Fruit fly (Drosophila melanogaster): Measurements from ENCODE around the gene Tie.
A peak's percentile ranks its signal among the peaks of the same experiment; 100 is the strongest.

Gene Tie

dm6 chr3L:4516378-4516777, 15.6 kb downstream of the Tie start:
- TF ChIP-seq CG13204 (GFP tag; optimal IDR thresholded peaks at IDR 0.05) (no peak), CG32121 (GFP tag; IDR thresholded peaks at IDR 0.05) (no peak), fd96Ca (GFP tag; IDR thresholded peaks at IDR 0.05) (peak; percentile 19; the same call in 1 of the 3 replicates), Ets98B (GFP tag; IDR thresholded peaks at IDR 0.05) (peak; percentile 39)

DNA sequence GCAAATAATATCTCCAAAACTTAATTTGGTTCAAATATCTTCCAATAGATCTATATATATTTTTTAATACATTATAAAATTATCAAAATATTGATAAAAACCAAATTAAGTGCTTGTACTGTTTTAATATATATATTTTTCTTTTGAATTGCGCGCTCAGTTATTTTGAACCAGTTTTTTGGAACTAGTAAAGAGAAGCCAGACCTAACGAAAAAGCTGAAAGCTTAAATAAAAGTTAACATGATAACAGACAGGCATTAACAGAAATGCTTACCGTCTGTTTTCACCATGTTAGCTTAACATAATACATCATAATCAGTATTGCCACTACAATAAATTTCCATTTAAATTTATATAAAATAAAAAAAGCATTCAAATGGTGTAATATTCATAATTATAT, 21.6 kb downstream of the Tie start:
- TF ChIP-seq fd96Ca (GFP tag; IDR thresholded peaks at IDR 0.05) (no peak), CG12605 (GFP tag; IDR thresholded peaks at IDR 0.05) (no peak), D1 (tag; optimal IDR thresholded peaks at IDR 0.05) (no peak), CG4496 (GFP tag; IDR thresholded peaks at IDR 0.05) (no peak), CG9948 (tag; optimal IDR thresholded peaks at IDR 0.05) (no peak), CG17806 (tag; optimal IDR thresholded peaks at IDR 0.05) (no peak), CG14655 (GFP tag; optimal IDR thresholded peaks at IDR 0.05) (no peak), CG34367 (tag; optimal IDR thresholded peaks at IDR 0.05) (no peak), CG8159 (tag; optimal IDR thresholded peaks at IDR 0.05) (no peak), CG13204 (GFP tag; optimal IDR thresholded peaks at IDR 0.05) (no peak), gl (tag; optimal IDR thresholded peaks at IDR 0.05) (no peak), rn (GFP tag; IDR thresholded peaks at IDR 0.05) (no peak)

DNA sequence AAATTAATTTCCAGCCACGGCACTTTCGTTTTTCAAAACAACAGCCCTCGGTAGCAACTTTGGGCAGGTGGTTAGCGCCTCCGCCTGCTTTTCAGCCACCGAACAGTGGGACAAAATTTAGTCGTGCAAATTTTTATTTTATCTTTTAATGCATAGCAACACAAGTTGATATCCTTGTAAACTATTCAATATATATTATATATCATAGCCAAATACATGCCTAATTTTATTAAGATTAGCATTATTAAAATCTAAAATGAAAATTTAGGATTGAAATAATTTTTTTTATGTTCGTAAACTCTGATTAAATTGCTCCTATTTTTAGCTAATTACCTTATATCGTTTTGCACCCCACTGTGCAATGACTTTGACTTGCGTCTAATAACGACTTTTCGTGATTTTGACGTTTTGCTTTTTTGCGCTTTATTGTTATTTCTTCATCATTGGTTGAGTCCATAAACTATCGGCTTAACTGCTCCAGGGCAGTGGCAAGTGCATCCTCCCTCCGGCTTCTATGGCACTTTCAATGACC, 23.0 kb downstream of the Tie start:
- TF ChIP-seq Snoo (tag; optimal IDR thresholded peaks at IDR 0.05) (no peak), Pif1A (GFP tag; optimal IDR thresholded peaks at IDR 0.05) (peak; percentile 3), CG9948 (tag; optimal IDR thresholded peaks at IDR 0.05) (peak; percentile 1), CG14655 (GFP tag; optimal IDR thresholded peaks at IDR 0.05) (no peak), rn (GFP tag; IDR thresholded peaks at IDR 0.05) (no peak), CG17806 (tag; optimal IDR thresholded peaks at IDR 0.05) (no peak), Pif1B (GFP tag; optimal IDR thresholded peaks at IDR 0.05) (peak; percentile 10)

DNA sequence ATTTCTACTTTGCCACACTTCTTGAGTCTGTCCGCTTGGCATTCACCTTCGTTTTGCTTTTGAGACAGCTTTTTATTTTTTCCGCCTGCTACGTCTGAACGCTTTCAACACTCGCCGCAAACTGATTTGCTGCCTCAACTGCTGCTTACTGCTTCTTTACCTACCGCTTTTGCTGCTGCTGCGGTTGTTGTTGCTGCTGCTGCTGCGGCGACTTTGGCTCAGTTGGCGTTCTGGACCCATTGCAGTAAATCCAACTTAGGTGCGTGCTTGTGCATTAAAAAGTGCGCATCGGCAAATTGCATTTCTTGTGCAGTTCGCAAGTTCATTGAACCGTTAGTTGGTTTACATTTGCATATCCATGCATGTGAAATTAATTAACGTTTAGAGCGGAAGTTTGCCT, 23.6 kb downstream of the Tie start, which contains the start of gene NT1:
TSS of gene NT1 (minus strand) at position 127 of the 400 bp plus-strand sequence.
- TF ChIP-seq CG13204 (GFP tag; optimal IDR thresholded peaks at IDR 0.05) (peak; percentile 60), EcR (GFP tag; optimal IDR thresholded peaks at IDR 0.05) (peak; percentile 69), CG10348 (GFP tag; IDR thresholded peaks at IDR 0.05) (no peak), CG14655 (GFP tag; optimal IDR thresholded peaks at IDR 0.05) (no peak), gl (tag; optimal IDR thresholded peaks at IDR 0.05) (no peak), CG17806 (tag; optimal IDR thresholded peaks at IDR 0.05) (no peak)

DNA sequence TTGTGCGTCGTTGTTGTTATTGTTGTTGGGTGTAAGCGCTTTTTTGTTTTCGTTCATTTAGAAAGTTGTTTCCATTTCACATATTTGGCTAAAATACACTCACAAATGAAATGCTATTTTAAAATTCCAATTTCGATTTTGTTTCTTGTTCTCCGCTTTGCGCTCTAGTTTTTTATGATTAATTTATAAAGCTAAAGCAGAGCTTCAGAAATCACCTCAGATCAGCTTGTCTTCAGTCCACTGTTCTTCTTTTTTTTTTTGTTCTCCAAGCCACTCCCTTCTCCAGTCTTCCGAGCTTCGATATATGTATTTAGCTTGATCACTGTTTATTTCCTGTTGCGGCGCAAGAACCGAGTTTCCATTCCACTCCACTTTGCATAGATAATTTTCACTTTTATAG, 24.1 kb downstream of the Tie start:
- TF ChIP-seq fd96Ca (GFP tag; IDR thresholded peaks at IDR 0.05) (no peak), CG9948 (tag; optimal IDR thresholded peaks at IDR 0.05) (no peak), Ets98B (GFP tag; IDR thresholded peaks at IDR 0.05) (no peak), CG10348 (GFP tag; IDR thresholded peaks at IDR 0.05) (no peak), CG15710 (tag; optimal IDR thresholded peaks at IDR 0.05) (no peak), rn (GFP tag; IDR thresholded peaks at IDR 0.05) (no peak)

DNA sequence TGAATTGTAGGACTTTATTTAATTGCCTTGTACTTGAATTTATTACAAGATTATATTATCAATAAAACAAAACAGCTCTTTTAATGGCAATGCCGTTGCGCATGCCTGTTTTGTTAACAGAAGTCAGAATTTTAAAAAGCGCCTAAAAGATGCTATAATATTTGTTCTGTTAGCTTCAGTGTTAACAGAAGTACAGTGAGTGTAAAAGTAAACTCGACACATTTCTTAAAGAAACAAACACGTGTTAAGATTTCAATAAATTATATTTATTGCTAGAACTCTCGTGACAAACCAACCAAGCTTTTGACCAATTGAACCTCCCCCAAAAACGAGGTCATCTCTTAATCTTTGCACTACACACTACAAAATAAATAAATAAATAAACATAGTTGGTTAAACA, 30.5 kb downstream of the Tie start:
- TF ChIP-seq Snoo (tag; optimal IDR thresholded peaks at IDR 0.05) (no peak), CG34367 (tag; optimal IDR thresholded peaks at IDR 0.05) (no peak), CG9948 (tag; optimal IDR thresholded peaks at IDR 0.05) (no peak), D1 (tag; optimal IDR thresholded peaks at IDR 0.05) (no peak), Ets98B (GFP tag; IDR thresholded peaks at IDR 0.05) (no peak), CG14655 (GFP tag; optimal IDR thresholded peaks at IDR 0.05) (no peak), CG8159 (tag; optimal IDR thresholded peaks at IDR 0.05) (no peak), CG17806 (tag; optimal IDR thresholded peaks at IDR 0.05) (no peak), Pif1B (GFP tag; optimal IDR thresholded peaks at IDR 0.05) (no peak), rn (GFP tag; IDR thresholded peaks at IDR 0.05) (no peak), Pif1A (GFP tag; optimal IDR thresholded peaks at IDR 0.05) (no peak), CG32121 (GFP tag; IDR thresholded peaks at IDR 0.05) (no peak), CG13204 (GFP tag; optimal IDR thresholded peaks at IDR 0.05) (no peak), CG12605 (GFP tag; IDR thresholded peaks at IDR 0.05) (no peak), EcR (GFP tag; optimal IDR thresholded peaks at IDR 0.05) (no peak), CG10348 (GFP tag; IDR thresholded peaks at IDR 0.05) (no peak), fd96Ca (GFP tag; IDR thresholded peaks at IDR 0.05) (no peak), gl (tag; optimal IDR thresholded peaks at IDR 0.05) (no peak)

- TF ChIP-seq CG14655 (GFP tag; optimal IDR thresholded peaks at IDR 0.05) (peak; percentile 25), CG32121 (GFP tag; IDR thresholded peaks at IDR 0.05) (no peak)
Measured at dm6 chr3L:4500400-4500799, 31.5 kb downstream of the Tie start, which contains the start of gene CG13720. Gene CG13720 (minus strand): TSS chr3L:4500500.

- no peak for TF ChIP-seq gl (tag; optimal IDR thresholded peaks at IDR 0.05)
- no peak for TF ChIP-seq Snoo (tag; optimal IDR thresholded peaks at IDR 0.05)
- no peak for TF ChIP-seq rn (GFP tag; IDR thresholded peaks at IDR 0.05)
- no peak for TF ChIP-seq Pif1B (GFP tag; optimal IDR thresholded peaks at IDR 0.05)
- no peak for TF ChIP-seq CG4496 (GFP tag; IDR thresholded peaks at IDR 0.05)
- no peak for TF ChIP-seq CG8301 (tag; optimal IDR thresholded peaks at IDR 0.05)
- no peak for TF ChIP-seq CG14655 (GFP tag; optimal IDR thresholded peaks at IDR 0.05)
- TF ChIP-seq CG17806 (tag; optimal IDR thresholded peaks at IDR 0.05): no peak
- no peak for TF ChIP-seq EcR (GFP tag; optimal IDR thresholded peaks at IDR 0.05)
Measured at dm6 chr3L:4497677-4498076, 34.3 kb downstream of the Tie start, which contains the start of gene CG13721. Gene CG13721 (minus strand): TSS chr3L:4497777.

Data from whole organism, pupa.